Worm (Caenorhabditis elegans) whole organism, early embryonic: ENCODE measurements around the gene Y46H3A.5.

Experiments
- aly-1 ChIP-seq: sonication (generic microtip); optimal IDR thresholded peaks from 2 replicates; lab custom pipeline; 2016; ENCODE audit warnings: missing genetic modification characterization, missing compliant biosample characterization
- ama-1 ChIP-seq: fragments of 150-350 bp; optimal IDR thresholded peaks from 2 replicates; lab custom pipeline; 2014
- ets-7 ChIP-seq: sonication (generic microtip); optimal IDR thresholded peaks from 2 replicates; lab custom pipeline; 2016; ENCODE audit warnings: missing genotype, missing genetic modification characterization, missing compliant biosample characterization
- flt-1 ChIP-seq: fragments of 200-800 bp; sonication (Bioruptor generic); IDR thresholded peaks from 2 replicates; pipeline ENCODE4 v1.3.6; 2022; ENCODE audit warnings: missing genetic modification characterization, missing compliant biosample characterization
- hmg-4 ChIP-seq: fragments of 200-800 bp; sonication (Bioruptor generic); optimal IDR thresholded peaks from 2 replicates; lab custom pipeline; 2018; ENCODE audit warnings: mild to moderate bottlenecking, missing genetic modification characterization, missing compliant biosample characterization
- hnd-1 ChIP-seq: sonication (generic microtip); optimal IDR thresholded peaks from 2 replicates; lab custom pipeline; 2016; ENCODE audit warnings: missing genetic modification characterization, missing compliant biosample characterization
- pes-1 ChIP-seq: fragments of 200-800 bp; sonication (Bioruptor generic); IDR thresholded peaks from 2 replicates; pipeline ENCODE4 v1.3.6; 2022; ENCODE audit warnings: missing genetic modification reagents, missing genetic modification characterization, missing compliant biosample characterization
- sea-1 ChIP-seq: fragments of 200-800 bp; sonication (Bioruptor generic); conservative IDR thresholded peaks from 2 replicates; pipeline ENCODE4 v1.3.6; 2022; ENCODE audit warnings: missing genetic modification characterization, missing compliant biosample characterization
- tbx-37 ChIP-seq: fragments of 200-800 bp; sonication (Bioruptor generic); conservative IDR thresholded peaks from 2 replicates; pipeline ENCODE4 v1.3.6; 2022; ENCODE audit warnings: missing genetic modification reagents, missing genetic modification characterization, missing compliant biosample characterization

DNA sequence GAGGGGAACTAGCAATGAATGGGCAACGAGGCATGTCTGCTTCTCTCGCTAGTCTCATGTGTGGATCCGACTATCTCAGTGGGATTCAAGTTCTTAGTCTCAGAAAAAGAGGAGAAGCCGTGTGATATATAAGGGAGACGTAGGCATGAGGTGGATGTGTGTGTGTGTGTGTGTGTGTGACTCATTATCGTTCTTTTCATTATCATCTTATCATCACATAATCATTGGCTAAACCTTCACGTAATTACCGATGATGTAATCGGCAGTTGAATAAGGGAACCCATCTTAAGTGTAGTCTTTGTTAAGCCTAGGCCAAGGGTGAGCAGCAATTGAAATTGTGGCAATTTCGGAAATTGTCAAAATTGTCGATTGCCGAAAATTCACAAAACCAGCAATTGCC lies 15.3 kb upstream of the Y46H3A.5 start, which contains the start of gene Y32G9B.1:
- no peak for TF ChIP-seq sea-1
- TF ChIP-seq tbx-37 (GFP tag; lab: Robert Waterston, UW), result no peak
- TF ChIP-seq ama-1 (lab: Kevin White, UChicago), result no peak
- TF ChIP-seq hnd-1, result no peak
- TF ChIP-seq hmg-4 (GFP tag; lab: Kevin White, UChicago), result no peak
- TF ChIP-seq aly-1 (tag; lab: Kevin White, UChicago), result no peak
- no peak for TF ChIP-seq pes-1
- TF ChIP-seq ets-7, result no peak
- TF ChIP-seq flt-1, result no peak
